Worm (Caenorhabditis elegans) whole organism, L1 larva: ENCODE measurements around the gene dmsr-5.

ENCODE experiments used
- aly-2 ChIP-seq: fragments of 150-350 bp; optimal IDR thresholded peaks from 2 replicates; lab custom pipeline; 2014; ENCODE audit warnings: missing biosample characterization, missing genetic modification characterization
- fkh-10 ChIP-seq: sonication (generic microtip); optimal IDR thresholded peaks from 2 replicates; lab custom pipeline; 2017; ENCODE audit warnings: missing biosample characterization, missing genetic modification reagents, missing genetic modification characterization
- nhr-77 ChIP-seq: fragments of 150-350 bp; optimal IDR thresholded peaks from 2 replicates; lab custom pipeline; 2014; ENCODE audit warnings: missing biosample characterization, missing genetic modification characterization
- snpc-4 ChIP-seq: fragments of 150-350 bp; optimal IDR thresholded peaks from 2 replicates; lab custom pipeline; 2014; ENCODE audit warnings: missing biosample characterization, missing genetic modification characterization
- sptf-1 ChIP-seq: fragments of 150-350 bp; optimal IDR thresholded peaks from 2 replicates; lab custom pipeline; 2014; ENCODE audit warnings: missing biosample characterization, missing genetic modification characterization

DNA sequence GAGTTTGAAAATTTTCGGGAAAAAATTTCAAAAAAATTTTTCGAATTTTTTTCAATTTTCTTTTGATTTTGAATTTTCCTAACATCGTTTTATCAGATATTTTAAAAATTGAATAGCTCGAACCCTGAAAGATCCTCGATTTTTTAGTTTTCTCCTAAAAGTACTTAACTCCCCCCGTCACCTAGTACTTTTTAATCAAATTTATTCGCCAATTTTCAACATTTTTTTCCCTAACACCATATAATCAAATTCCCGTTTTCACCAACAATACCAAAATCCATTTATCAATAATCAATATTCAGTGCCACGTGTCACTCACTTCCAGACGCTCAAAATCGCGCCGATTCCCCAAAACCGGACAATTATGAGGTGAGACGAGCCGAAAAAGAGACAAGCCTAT is 17.2 kb upstream of the dmsr-5 start, which contains the start of gene kvs-4:
- TF ChIP-seq aly-2: no peak
- TF ChIP-seq snpc-4 (tag; lab: Kevin White, UChicago): no peak
- TF ChIP-seq sptf-1 (tag; lab: Kevin White, UChicago): no peak
- no peak for TF ChIP-seq nhr-77 (tag; lab: Kevin White, UChicago)
- TF ChIP-seq fkh-10 (GFP tag; lab: Kevin White, UChicago): no peak
